Worm (Caenorhabditis elegans): ENCODE data around the gene eat-20.
A peak's percentile ranks its signal among the peaks of the same experiment; 100 is the strongest.

eat-20 gene

DNA sequence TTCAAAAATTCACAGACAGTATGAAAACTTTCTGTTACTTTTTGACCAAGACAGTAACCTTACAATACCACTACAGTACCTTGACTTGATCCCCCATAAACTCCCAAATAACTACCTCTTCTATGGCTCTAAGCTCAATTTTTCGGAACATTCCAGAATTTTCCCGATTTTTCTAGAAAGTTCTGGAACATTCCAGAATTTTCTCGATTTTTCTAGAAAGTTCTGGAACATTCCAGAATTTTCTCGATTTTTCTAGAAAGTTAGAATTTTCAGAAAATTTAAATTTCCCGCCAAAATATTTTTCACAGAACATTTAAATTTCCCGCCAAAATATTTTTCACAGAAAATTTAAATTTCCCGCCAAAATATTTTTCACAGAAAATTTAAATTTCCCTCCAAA, 27.8 kb upstream of the eat-20 start:
- peak; percentile 91 for TF ChIP-seq hsf-1 (GFP tag; IDR thresholded peaks at IDR 0.05)

DNA sequence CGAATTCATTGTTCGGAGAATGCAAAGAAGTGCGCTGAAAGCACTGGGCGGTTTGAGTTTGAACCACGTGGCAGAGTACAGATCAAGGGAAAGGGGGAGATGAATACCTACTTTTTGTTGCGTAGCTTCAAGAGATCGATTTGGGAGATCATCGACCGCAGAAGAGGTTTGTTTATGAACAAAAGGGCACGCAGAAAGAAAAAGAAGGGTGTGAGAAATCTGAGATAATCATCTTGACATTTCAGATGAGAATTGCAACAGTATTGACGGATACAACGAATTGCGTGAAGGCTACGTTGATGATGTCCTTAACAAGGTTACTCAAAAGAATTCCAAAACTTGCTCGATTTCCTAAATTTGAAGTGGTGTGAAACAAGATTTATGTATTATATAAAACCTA, 24.5 kb upstream of the eat-20 start:
- TF ChIP-seq atf-7 (tag; optimal IDR thresholded peaks at IDR 0.05) (no peak), hlh-12 (tag; optimal IDR thresholded peaks at IDR 0.05) (no peak), athp-1 (tag; optimal IDR thresholded peaks at IDR 0.05) (no peak), die-1 (tag; optimal IDR thresholded peaks at IDR 0.05) (no peak), sdz-38 (tag; optimal IDR thresholded peaks at IDR 0.05) (no peak), ztf-6 (GFP tag; IDR thresholded peaks at IDR 0.05) (no peak), F49E8.2 (tag; optimal IDR thresholded peaks at IDR 0.05; ENCODE audit: insufficient read depth) (no peak)

DNA sequence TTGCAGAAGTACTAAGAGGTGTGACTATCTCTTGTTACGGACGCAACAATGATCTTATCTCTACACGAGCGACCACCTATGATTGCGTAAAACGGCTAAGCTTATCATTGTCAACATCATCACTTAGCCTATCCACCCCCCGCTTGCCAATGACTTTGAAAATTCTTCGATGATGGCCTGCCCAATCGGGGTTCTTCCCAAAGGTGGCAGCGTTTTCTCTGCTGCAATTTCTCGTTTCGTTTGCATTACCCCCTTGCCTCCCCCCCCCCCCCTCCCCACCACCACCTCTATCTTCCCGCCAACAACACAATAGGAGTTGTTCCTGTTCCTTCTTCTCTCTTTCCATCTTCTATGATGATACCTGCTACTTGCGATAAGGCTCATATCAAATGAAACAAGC, 22.6 kb upstream of the eat-20 start:
- no peak for TF ChIP-seq unc-130 (GFP tag; optimal IDR thresholded peaks at IDR 0.05)
- TF ChIP-seq lsl-1 (GFP tag; optimal IDR thresholded peaks at IDR 0.05): no peak
- TF ChIP-seq hmg-1.2 (GFP tag; IDR thresholded peaks at IDR 0.05): 0 out of 2 replicates have a peak, but pooled peaks have one; percentile 7
- TF ChIP-seq ceh-79 (tag; optimal IDR thresholded peaks at IDR 0.05): no peak
- TF ChIP-seq egrh-3 (GFP tag; IDR thresholded peaks at IDR 0.05): peak; percentile 19; the same call in 1 of the 2 replicates
- peak; percentile 51; the same call in 1 of the 2 replicates for TF ChIP-seq zfh-2 (GFP tag; conservative IDR thresholded peaks at IDR 0.05)

DNA sequence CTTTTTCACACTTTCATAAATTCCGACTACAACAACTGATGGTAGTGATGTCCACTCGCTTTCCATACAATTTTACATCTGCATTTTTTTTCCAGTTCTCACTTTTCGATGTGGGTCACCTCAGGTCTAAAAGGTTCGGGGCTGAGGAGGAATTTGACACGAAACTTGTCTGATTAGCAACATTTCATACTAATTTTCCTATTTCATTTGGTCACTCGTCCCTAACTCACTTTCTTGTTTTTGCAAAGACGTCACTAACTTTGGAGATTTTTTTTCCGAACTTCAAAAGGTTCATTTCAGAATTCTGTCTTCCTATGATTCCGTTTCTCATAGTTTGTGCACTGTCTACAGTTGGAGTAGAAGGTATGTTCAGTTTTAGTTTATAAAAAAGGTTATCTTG, 22.0 kb upstream of the eat-20 start, which contains the start of gene H13N06.2:
Gene H13N06.2 (plus strand): TSS at position 301 of the 400 bp plus-strand sequence.
- TF ChIP-seq lin-35 (GFP tag; optimal IDR thresholded peaks at IDR 0.05) (no peak), F57A8.1 (GFP tag; optimal IDR thresholded peaks at IDR 0.05) (no peak), attf-5 (GFP tag; optimal IDR thresholded peaks at IDR 0.05) (no peak), Y67H2A.10 (GFP tag; conservative IDR thresholded peaks at IDR 0.05) (no peak), snpc-3.4 (tag; optimal IDR thresholded peaks at IDR 0.05) (no peak), lin-26 (GFP tag; IDR thresholded peaks at IDR 0.05) (no peak), let-607 (tag; optimal IDR thresholded peaks at IDR 0.05) (no peak), hlh-12 (tag; optimal IDR thresholded peaks at IDR 0.05) (no peak), unc-130 (GFP tag; optimal IDR thresholded peaks at IDR 0.05) (no peak), athp-1 (tag; optimal IDR thresholded peaks at IDR 0.05) (no peak)

ce11 chrX:15491110-15491509, 18.7 kb upstream of the eat-20 start:
- TF ChIP-seq lag-1 (GFP tag; IDR thresholded peaks at IDR 0.05) (no peak), lsl-1 (GFP tag; optimal IDR thresholded peaks at IDR 0.05) (no peak), lin-54 (GFP tag; optimal IDR thresholded peaks at IDR 0.05) (no peak), efl-1 (GFP tag; optimal IDR thresholded peaks at IDR 0.05) (no peak), nhr-90 (tag; optimal IDR thresholded peaks at IDR 0.05) (no peak), bed-2 (GFP tag; IDR thresholded peaks at IDR 0.05) (no peak), aptf-2 (GFP tag; conservative IDR thresholded peaks at IDR 0.05) (no peak), gei-17 (GFP tag; optimal IDR thresholded peaks at IDR 0.05) (no peak), repo-1 (tag; optimal IDR thresholded peaks at IDR 0.05) (no peak), mxl-1 (tag; optimal IDR thresholded peaks at IDR 0.05) (no peak), nfyb-1 (GFP tag; IDR thresholded peaks at IDR 0.05) (no peak), let-607 (tag; optimal IDR thresholded peaks at IDR 0.05) (no peak), die-1 (tag; optimal IDR thresholded peaks at IDR 0.05) (no peak), fkh-3 (tag; optimal IDR thresholded peaks at IDR 0.05) (no peak), lin-35 (GFP tag; optimal IDR thresholded peaks at IDR 0.05) (no peak), F57A8.1 (GFP tag; optimal IDR thresholded peaks at IDR 0.05) (no peak), ztf-28 (GFP tag; IDR thresholded peaks at IDR 0.05) (no peak), F49E8.2 (tag; optimal IDR thresholded peaks at IDR 0.05; ENCODE audit: insufficient read depth) (no peak)
